Worm (Caenorhabditis elegans): ENCODE data around the gene alfa-1.
A peak's percentile ranks its signal among the peaks of the same experiment; 100 is the strongest.

DNA sequence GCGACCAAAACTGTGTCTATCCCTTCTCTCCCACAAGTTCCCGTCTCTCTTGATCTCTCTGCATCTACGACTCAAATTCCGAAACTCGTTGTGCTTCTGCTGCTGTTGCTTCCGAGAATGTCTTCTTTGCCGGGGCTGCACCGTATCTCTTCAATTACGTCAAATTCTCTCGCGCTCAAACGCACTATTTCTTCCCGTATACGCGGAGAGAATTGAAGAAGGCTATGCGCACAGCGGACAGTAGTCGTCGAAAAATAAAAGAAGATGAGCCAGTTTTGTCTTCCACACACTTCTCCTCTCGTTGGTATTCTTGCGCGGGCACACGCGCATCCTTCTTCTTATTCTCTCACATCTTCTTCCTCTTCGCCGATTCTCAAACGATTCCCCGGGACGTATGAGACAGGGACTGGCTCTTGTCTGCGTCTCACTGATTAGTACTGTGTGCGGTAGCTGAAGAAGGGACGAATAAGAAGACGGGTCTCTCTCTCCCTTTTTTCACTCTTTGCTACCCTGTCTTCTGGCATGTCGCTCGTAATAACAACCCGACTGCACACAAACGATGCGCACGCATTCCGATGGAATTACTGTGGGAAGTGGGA lies 14.1 kb upstream of the alfa-1 start:
- TF ChIP-seq med-1 (GFP tag; optimal IDR thresholded peaks at IDR 0.05; ENCODE audit: insufficient read depth) (no peak), tab-1 (GFP tag; IDR thresholded peaks at IDR 0.05) (no peak), T22C8.4 (GFP tag; IDR thresholded peaks at IDR 0.05) (no peak), ref-1 (GFP tag; conservative IDR thresholded peaks at IDR 0.05) (0 out of 2 replicates have a peak, but pooled peaks have one; percentile 7)

All from whole organism, midembryonic.